Worm (Caenorhabditis elegans) whole organism, young adult: ENCODE data around the gene tdpo-1.

ENCODE experiments used
- B0336.3 ChIP-seq: fragments of 200-800 bp; sonication (Bioruptor generic); IDR thresholded peaks from 2 replicates; pipeline ENCODE4 v1.3.6; 2022; ENCODE audit warnings: missing genetic modification characterization, missing compliant biosample characterization
- D2030.7 ChIP-seq: fragments of 200-800 bp; sonication (Bioruptor generic); IDR thresholded peaks from 2 replicates; pipeline ENCODE4 v1.3.6; 2022; ENCODE audit warnings: missing genetic modification reagents, missing genetic modification characterization, missing compliant biosample characterization
- F23B12.7 ChIP-seq: sonication (generic microtip); optimal IDR thresholded peaks from 2 replicates; lab custom pipeline; 2017; ENCODE audit warnings: missing genetic modification characterization, mild to moderate bottlenecking, missing compliant biosample characterization, antibody characterized with exemption, moderate library complexity; ENCODE audit not compliant: insufficient read depth
- F37B4.10 ChIP-seq: fragments of 200-800 bp; sonication (Bioruptor generic); IDR thresholded peaks from 2 replicates; pipeline ENCODE4 v1.3.6; 2022; ENCODE audit warnings: missing genetic modification characterization, missing compliant biosample characterization
- F49E8.2 ChIP-seq: sonication (generic microtip); optimal IDR thresholded peaks from 3 replicates; lab custom pipeline; 2017; ENCODE audit warnings: missing genetic modification characterization, mild to moderate bottlenecking, missing compliant biosample characterization, antibody characterized with exemption, moderate library complexity; ENCODE audit not compliant: insufficient read depth
- F57C9.4 ChIP-seq: sonication (generic microtip); optimal IDR thresholded peaks from 2 replicates; lab custom pipeline; 2017; ENCODE audit warnings: mild to moderate bottlenecking, missing genetic modification characterization, missing compliant biosample characterization
- Y53G8AR.9 ChIP-seq: fragments of 200-800 bp; sonication (Bioruptor generic); conservative IDR thresholded peaks from 2 replicates; pipeline ENCODE4 v1.3.6; 2022; ENCODE audit warnings: missing genetic modification reagents, missing genetic modification characterization, missing compliant biosample characterization
- Y95B8A.8 ChIP-seq: fragments of 200-800 bp; sonication (Bioruptor generic); IDR thresholded peaks from 2 replicates; pipeline ENCODE4 v1.3.6; 2022; ENCODE audit warnings: missing genetic modification reagents, missing genetic modification characterization, missing compliant biosample characterization
- aptf-3 ChIP-seq: fragments of 200-800 bp; sonication (Bioruptor generic); IDR thresholded peaks from 2 replicates; pipeline ENCODE4 v1.3.6; 2022; ENCODE audit warnings: missing genetic modification characterization, missing compliant biosample characterization
- attf-3 ChIP-seq: fragments of 200-800 bp; sonication (Bioruptor generic); conservative IDR thresholded peaks from 2 replicates; pipeline ENCODE4 v1.3.6; 2022; ENCODE audit warnings: missing genetic modification reagents, missing genetic modification characterization, missing compliant biosample characterization
- attf-5 ChIP-seq: fragments of 200-800 bp; sonication (Bioruptor generic); optimal IDR thresholded peaks from 2 replicates; lab custom pipeline; 2018; ENCODE audit warnings: mild to moderate bottlenecking, missing genetic modification characterization, missing compliant biosample characterization
- bed-1 ChIP-seq: fragments of 200-800 bp; sonication (Bioruptor generic); IDR thresholded peaks from 2 replicates; pipeline ENCODE4 v1.3.6; 2022; ENCODE audit warnings: missing genetic modification reagents, missing genetic modification characterization, missing compliant biosample characterization
- bed-2 ChIP-seq: fragments of 200-800 bp; sonication (Bioruptor generic); IDR thresholded peaks from 2 replicates; pipeline ENCODE4 v1.3.6; 2022; ENCODE audit warnings: missing genetic modification reagents, missing genetic modification characterization, missing compliant biosample characterization
- cebp-1 ChIP-seq, 2 experiments: fragments of 200-800 bp in 1 of 2; sonication (Bioruptor generic) in 1 of 2; sonication (generic microtip) in 1 of 2; IDR thresholded peaks in 1 of 2; optimal IDR thresholded peaks in 1 of 2; 2 replicates each; pipeline versions ENCODE4 v1.3.6 to Lab custom; 2017 to 2022; ENCODE audit warnings: missing compliant biosample characterization in 2 of 2, missing genetic modification characterization in 2 of 2, mild to moderate bottlenecking in 1 of 2, missing genetic modification reagents in 1 of 2, moderate library complexity in 1 of 2
- dox-1 ChIP-seq: fragments of 200-800 bp; sonication (Bioruptor generic); IDR thresholded peaks from 2 replicates; pipeline ENCODE4 v1.3.6; 2022; ENCODE audit warnings: missing genetic modification reagents, missing genetic modification characterization, missing compliant biosample characterization
- dpl-1 ChIP-seq: fragments of 150-350 bp; optimal IDR thresholded peaks from 2 replicates; lab custom pipeline; 2014; ENCODE audit warnings: missing biosample characterization, missing genetic modification reagents, missing genetic modification characterization
- efl-1 ChIP-seq: fragments of 150-350 bp; optimal IDR thresholded peaks from 2 replicates; lab custom pipeline; 2014; ENCODE audit warnings: missing biosample characterization, missing genetic modification reagents, missing genetic modification characterization
- egrh-3 ChIP-seq: fragments of 200-800 bp; sonication (Bioruptor generic); IDR thresholded peaks from 2 replicates; pipeline ENCODE4 v1.3.6; 2022; ENCODE audit warnings: missing genetic modification reagents, missing genetic modification characterization, missing compliant biosample characterization
- gei-17 ChIP-seq: fragments of 200-800 bp; sonication (Bioruptor generic); optimal IDR thresholded peaks from 2 replicates; lab custom pipeline; 2018; ENCODE audit warnings: mild to moderate bottlenecking, missing genetic modification characterization, missing compliant biosample characterization
- hlh-26 ChIP-seq: fragments of 200-800 bp; sonication (Bioruptor generic); conservative IDR thresholded peaks from 2 replicates; pipeline ENCODE4 v1.3.6; 2022; ENCODE audit warnings: missing genetic modification reagents, missing genetic modification characterization, missing compliant biosample characterization
- hsf-1 ChIP-seq: fragments of 200-800 bp; sonication (Bioruptor generic); IDR thresholded peaks from 2 replicates; pipeline ENCODE4 v1.3.6; 2022; ENCODE audit warnings: missing genetic modification reagents, missing genetic modification characterization, missing compliant biosample characterization
- lag-1 ChIP-seq: fragments of 200-800 bp; sonication (Bioruptor generic); IDR thresholded peaks from 2 replicates; pipeline ENCODE4 v1.3.6; 2022; ENCODE audit warnings: missing genetic modification reagents, missing genetic modification characterization, missing compliant biosample characterization
- lin-35 ChIP-seq, 3 experiments: fragments of 150-350 bp in 2 of 3; sonication (generic microtip) in 1 of 3; optimal IDR thresholded peaks; 2 replicates each; lab custom pipeline; 2014 to 2018; ENCODE audit warnings: missing biosample characterization in 3 of 3, missing genetic modification characterization in 3 of 3, missing genetic modification reagents in 3 of 3
- lin-40 ChIP-seq: sonication (generic microtip); optimal IDR thresholded peaks from 2 replicates; lab custom pipeline; 2016; ENCODE audit warnings: missing genetic modification characterization, mild to moderate bottlenecking, missing compliant biosample characterization, missing genotype, missing genetic modification reagents
- lin-54 ChIP-seq: fragments of 200-800 bp; sonication (Bioruptor generic); optimal IDR thresholded peaks from 2 replicates; lab custom pipeline; 2018; ENCODE audit warnings: mild to moderate bottlenecking, missing genetic modification characterization, missing compliant biosample characterization
- madf-6 ChIP-seq: fragments of 200-800 bp; sonication (Bioruptor generic); IDR thresholded peaks from 2 replicates; pipeline ENCODE4 v1.3.6; 2022; ENCODE audit warnings: missing genetic modification reagents, missing genetic modification characterization, missing compliant biosample characterization
- mcd-1 ChIP-seq: fragments of 200-800 bp; sonication (Bioruptor generic); IDR thresholded peaks from 2 replicates; pipeline ENCODE4 v1.3.6; 2022; ENCODE audit warnings: missing genetic modification reagents, missing genetic modification characterization, missing compliant biosample characterization
- mel-28 ChIP-seq: sonication (generic microtip); optimal IDR thresholded peaks from 2 replicates; lab custom pipeline; 2016; ENCODE audit warnings: borderline replicate concordance, mild to moderate bottlenecking, missing genetic modification characterization, missing compliant biosample characterization
- mes-4 ChIP-seq: sonication (generic microtip); optimal IDR thresholded peaks from 2 replicates; lab custom pipeline; 2016; ENCODE audit warnings: missing genotype, missing genetic modification characterization, missing compliant biosample characterization
- nfya-1 ChIP-seq: sonication (generic microtip); optimal IDR thresholded peaks from 2 replicates; lab custom pipeline; 2017; ENCODE audit warnings: antibody characterized with exemption, missing compliant biosample characterization, missing genetic modification characterization, borderline replicate concordance; ENCODE audit not compliant: insufficient read depth
- nfya-2 ChIP-seq: fragments of 200-800 bp; sonication (Bioruptor generic); IDR thresholded peaks from 2 replicates; pipeline ENCODE4 v1.3.6; 2022; ENCODE audit warnings: missing genetic modification reagents, missing genetic modification characterization, missing compliant biosample characterization
- pha-4 ChIP-seq: fragments of 150-350 bp; sonication (generic microtip); optimal IDR thresholded peaks from 2 replicates; lab custom pipeline; 2014; ENCODE audit warnings: missing biosample characterization, missing genetic modification reagents, missing genetic modification characterization
- rcor-1 ChIP-seq: fragments of 200-800 bp; sonication (Bioruptor generic); IDR thresholded peaks from 2 replicates; pipeline ENCODE4 v1.3.6; 2022; ENCODE audit warnings: missing genetic modification reagents, missing genetic modification characterization, missing compliant biosample characterization
- unc-62 ChIP-seq: fragments of 150-350 bp; optimal IDR thresholded peaks from 2 replicates; lab custom pipeline; 2014; ENCODE audit warnings: missing biosample characterization, missing genetic modification reagents, missing genetic modification characterization
- zfh-2 ChIP-seq: fragments of 200-800 bp; sonication (Bioruptor generic); conservative IDR thresholded peaks from 2 replicates; pipeline ENCODE4 v1.3.6; 2022; ENCODE audit warnings: missing genetic modification reagents, missing genetic modification characterization, missing compliant biosample characterization
- zim-3 ChIP-seq: sonication (generic microtip); optimal IDR thresholded peaks from 2 replicates; lab custom pipeline; 2017; ENCODE audit warnings: mild to moderate bottlenecking, missing genetic modification characterization, moderate library complexity, missing compliant biosample characterization
- ztf-6 ChIP-seq: fragments of 200-800 bp; sonication (Bioruptor generic); IDR thresholded peaks from 2 replicates; pipeline ENCODE4 v1.3.6; 2022; ENCODE audit warnings: missing genetic modification reagents, missing genetic modification characterization, missing compliant biosample characterization

tdpo-1 gene

ce11 chrIV:1952312-1952711, 7.3 kb upstream of the tdpo-1 start:
- TF ChIP-seq unc-62, result no peak
- TF ChIP-seq lin-40 (tag; lab: Kevin White, UChicago), result no peak
- no peak for TF ChIP-seq B0336.3
- no peak for TF ChIP-seq F57C9.4 (tag; lab: Kevin White, UChicago)
- no peak for TF ChIP-seq pha-4 (tag; lab: Kevin White, UChicago)
- no peak for TF ChIP-seq attf-3 (GFP tag; lab: Robert Waterston, UW)
- no peak for TF ChIP-seq F49E8.2 (tag; lab: Kevin White, UChicago)
- TF ChIP-seq madf-6, result no peak
- TF ChIP-seq aptf-3 (GFP tag; lab: Robert Waterston, UW), result no peak
- TF ChIP-seq egrh-3 (GFP tag; lab: Robert Waterston, UW), result no peak
- TF ChIP-seq, all 124 proteins: peak for 0

ce11 chrIV:1953132-1953629, 6.5 kb upstream of the tdpo-1 start, which contains the start of gene F52C12.2:
TSS of gene F52C12.2 (plus strand) at chrIV:1953579.
- TF ChIP-seq lin-54 (GFP tag; lab: Kevin White, UChicago), result peak; percentile 29
- TF ChIP-seq F23B12.7, result no peak
- TF ChIP-seq mel-28 (tag; lab: Kevin White, UChicago), result no peak
- no peak for TF ChIP-seq Y53G8AR.9 (GFP tag; lab: Robert Waterston, UW)
- TF ChIP-seq efl-1 (GFP tag; lab: Kevin White, UChicago), result peak; percentile 30
- no peak for TF ChIP-seq cebp-1 (GFP tag; IDR thresholded peaks at IDR 0.05; lab: Robert Waterston, UW)
- TF ChIP-seq cebp-1 (tag; optimal IDR thresholded peaks at IDR 0.05; lab: Kevin White, UChicago), result peak; percentile 66
- peak in 1 of 3 experiments; percentile 48 for TF ChIP-seq lin-35 (GFP tag; optimal IDR thresholded peaks at IDR 0.05; lab: Kevin White, UChicago)
- peak; percentile 31 for TF ChIP-seq dpl-1 (GFP tag; lab: Kevin White, UChicago)
- TF ChIP-seq nfya-2 (GFP tag; lab: Robert Waterston, UW), result no peak
- no peak for TF ChIP-seq zim-3 (tag; lab: Kevin White, UChicago)
- peak; percentile 98 for TF ChIP-seq attf-3 (GFP tag; lab: Robert Waterston, UW)
- no peak for TF ChIP-seq hlh-26
- TF ChIP-seq lin-40 (tag; lab: Kevin White, UChicago), result peak; percentile 41

- TF ChIP-seq F37B4.10 (GFP tag; lab: Robert Waterston, UW) (no peak), gei-17 (GFP tag; lab: Kevin White, UChicago) (no peak), attf-5 (no peak), lag-1 (GFP tag; lab: Robert Waterston, UW) (no peak), rcor-1 (GFP tag; lab: Robert Waterston, UW) (no peak), mes-4 (tag; lab: Kevin White, UChicago) (no peak), bed-2 (GFP tag; lab: Robert Waterston, UW) (no peak), nfya-1 (no peak), zfh-2 (GFP tag; lab: Robert Waterston, UW) (no peak), dox-1 (GFP tag; lab: Robert Waterston, UW) (no peak), bed-1 (no peak), hsf-1 (GFP tag; lab: Robert Waterston, UW) (no peak), hlh-26 (no peak)
These were observed 3.2 kb upstream of the tdpo-1 start, which contains the start of gene F52C12.6 for ce11 chrIV:1956411-1956810. TSS of gene F52C12.6 (plus strand) at chrIV:1956711.

ce11 chrIV:1963247-1963646, 3.6 kb downstream of the tdpo-1 start, which contains the start of gene ulp-3:
TSS of gene ulp-3 (plus strand) at chrIV:1963634.
- TF ChIP-seq mcd-1 (GFP tag; lab: Robert Waterston, UW) (peak; percentile 60), ztf-6 (GFP tag; lab: Robert Waterston, UW) (no peak), D2030.7 (0 out of 2 replicates have a peak, but pooled peaks have one; percentile 19), gei-17 (GFP tag; lab: Kevin White, UChicago) (no peak), rcor-1 (GFP tag; lab: Robert Waterston, UW) (no peak), efl-1 (GFP tag; lab: Kevin White, UChicago) (peak; percentile 13), dpl-1 (GFP tag; lab: Kevin White, UChicago) (no peak), Y95B8A.8 (GFP tag; lab: Robert Waterston, UW) (no peak)
